Worm (Caenorhabditis elegans) whole organism, L1 larva: ENCODE data around the gene fbxc-21.
"Not testable (repeated sequence)": the region's sequence is repeated elsewhere in the genome, so short reads cannot be mapped to it uniquely, and the experiment has no call there.

Experiments
- C04F5.9 ChIP-seq: sonication (generic microtip); optimal IDR thresholded peaks from 2 replicates; lab custom pipeline; 2016; ENCODE audit warnings: missing genetic modification characterization, missing compliant biosample characterization
- blmp-1 ChIP-seq: fragments of 150-350 bp; optimal IDR thresholded peaks from 2 replicates; lab custom pipeline; 2014; ENCODE audit warnings: missing biosample characterization, missing genetic modification characterization
- ceh-90 ChIP-seq: sonication (generic microtip); optimal IDR thresholded peaks from 2 replicates; lab custom pipeline; 2016; ENCODE audit warnings: missing genetic modification characterization, missing compliant biosample characterization
- efl-1 ChIP-seq, 4 experiments: fragments of 150-350 bp; optimal IDR thresholded peaks in 3 of 4; peaks in 1 of 4; 1 replicate in 1 of 4; 2 replicates in 3 of 4; lab custom pipeline; 2014; ENCODE audit warnings: missing biosample characterization in 2 of 4, missing genetic modification characterization in 2 of 4, missing genetic modification reagents in 2 of 4
- fos-1 ChIP-seq: fragments of 150-350 bp; optimal IDR thresholded peaks from 2 replicates; lab custom pipeline; 2014; ENCODE audit warnings: missing biosample characterization, missing genetic modification characterization
- grh-1 ChIP-seq: fragments of 200-800 bp; sonication (Bioruptor generic); IDR thresholded peaks from 2 replicates; pipeline ENCODE4 v1.3.6; 2022; ENCODE audit warnings: missing genetic modification reagents, missing genetic modification characterization, missing compliant biosample characterization
- mdl-1 ChIP-seq, 2 experiments: fragments of 150-350 bp; optimal IDR thresholded peaks; 2 replicates each; lab custom pipeline; 2014 to 2017; ENCODE audit warnings: missing biosample characterization in 2 of 2, missing genetic modification characterization in 2 of 2, inconsistent platforms in 1 of 2
- nhr-12 ChIP-seq: sonication (generic microtip); optimal IDR thresholded peaks from 2 replicates; lab custom pipeline; 2017; ENCODE audit warnings: missing biosample characterization, missing genetic modification characterization
- nhr-76 ChIP-seq: sonication (generic microtip); optimal IDR thresholded peaks from 2 replicates; lab custom pipeline; 2017; ENCODE audit warnings: missing biosample characterization, missing genetic modification characterization
- rnt-1 ChIP-seq: sonication (generic microtip); optimal IDR thresholded peaks from 2 replicates; lab custom pipeline; 2016; ENCODE audit warnings: mild to moderate bottlenecking, missing genetic modification characterization, moderate library complexity, missing compliant biosample characterization
- skn-1 ChIP-seq: fragments of 150-350 bp; optimal IDR thresholded peaks from 2 replicates; lab custom pipeline; 2014; ENCODE audit warnings: missing biosample characterization, missing genetic modification characterization
- unc-130 ChIP-seq: fragments of 150-350 bp; optimal IDR thresholded peaks from 2 replicates; lab custom pipeline; 2017; ENCODE audit warnings: missing biosample characterization, missing genetic modification characterization, inconsistent platforms
- unc-62 ChIP-seq: fragments of 150-350 bp; optimal IDR thresholded peaks from 2 replicates; lab custom pipeline; 2014; ENCODE audit warnings: missing biosample characterization, missing genetic modification reagents, missing genetic modification characterization
- vab-15 ChIP-seq: sonication (generic microtip); optimal IDR thresholded peaks from 2 replicates; lab custom pipeline; 2017; ENCODE audit warnings: missing genotype, mild to moderate bottlenecking, missing genetic modification characterization, missing compliant biosample characterization

ce11 chrII:1659729-1660128 is 33.0 kb downstream of the fbxc-21 start:
- not testable (repeated sequence) for TF ChIP-seq unc-62 (GFP tag; lab: Kevin White, UChicago); C04F5.9 (tag; lab: Kevin White, UChicago); grh-1 (GFP tag; lab: Robert Waterston, UW); nhr-76; blmp-1 (tag; lab: Kevin White, UChicago); nhr-12 (tag; lab: Kevin White, UChicago); ceh-90 (tag; lab: Kevin White, UChicago); rnt-1 (tag; lab: Kevin White, UChicago); skn-1 (tag; lab: Kevin White, UChicago); efl-1 (optimal IDR thresholded peaks at IDR 0.05; lab: Kevin White, UChicago); efl-1 (GFP tag; optimal IDR thresholded peaks at IDR 0.05 in 1 of 2; lab: Kevin White, UChicago); mdl-1 (tag; optimal IDR thresholded peaks at IDR 0.05; lab: Kevin White, UChicago); unc-130 (tag; lab: Kevin White, UChicago); fos-1 (tag; lab: Kevin White, UChicago); vab-15 (tag; lab: Kevin White, UChicago)
